Worm (Caenorhabditis elegans) whole organism, midembryonic: ENCODE results near the gene pqn-39.

Experiments
- flt-1 ChIP-seq: fragments of 200-800 bp; sonication (Bioruptor generic); IDR thresholded peaks from 2 replicates; pipeline ENCODE4 v1.3.6; 2022; ENCODE audit warnings: missing genetic modification characterization, missing compliant biosample characterization
- tab-1 ChIP-seq: fragments of 200-800 bp; sonication (Bioruptor generic); IDR thresholded peaks from 2 replicates; pipeline ENCODE4 v1.3.6; 2022; ENCODE audit warnings: missing genetic modification characterization, missing compliant biosample characterization
- ztf-23 ChIP-seq: fragments of 200-800 bp; sonication (Bioruptor generic); IDR thresholded peaks from 2 replicates; pipeline ENCODE4 v1.3.6; 2022; ENCODE audit warnings: missing genetic modification reagents, missing genetic modification characterization, missing compliant biosample characterization

ce11 chrX:13929534-13929933, 38.9 kb downstream of the pqn-39 start, which contains the start of gene meg-1:
- no peak for TF ChIP-seq ztf-23
- no peak for TF ChIP-seq tab-1 (GFP tag; lab: Robert Waterston, UW)
- TF ChIP-seq flt-1 (GFP tag; lab: Robert Waterston, UW): no peak
